Fruit fly (Drosophila melanogaster): ENCODE results near the gene CycY.

CycY gene

dm6 chr2L:11804228-11805044, 9.1 kb downstream of the CycY start (continued):
- TF ChIP-seq gce (GFP tag; IDR thresholded peaks at IDR 0.05) (no peak), CG11695 (GFP tag; IDR thresholded peaks at IDR 0.05) (0 out of 3 replicates have a peak, but pooled peaks have one; percentile 31), vnd (GFP tag; IDR thresholded peaks at IDR 0.05; ENCODE audit: partially characterized antibody) (no peak), Nf-YC (tag; optimal IDR thresholded peaks at IDR 0.05) (peak; percentile 66), wdn (GFP tag; IDR thresholded peaks at IDR 0.05) (no peak), psq (GFP tag; optimal IDR thresholded peaks at IDR 0.05) (peak; percentile 6), CG13287 (GFP tag; IDR thresholded peaks at IDR 0.05; ENCODE audit: partially characterized antibody) (no peak), Ptx1 (GFP tag; IDR thresholded peaks at IDR 0.05) (no peak), Adf1 (GFP tag; IDR thresholded peaks at IDR 0.05) (no peak), sug (tag; optimal IDR thresholded peaks at IDR 0.05) (no peak), ash1 (GFP tag; optimal IDR thresholded peaks at IDR 0.05) (no peak), oc (tag; optimal IDR thresholded peaks at IDR 0.05) (no peak), CG7357 (GFP tag; IDR thresholded peaks at IDR 0.05) (no peak), Xbp1 (GFP tag; optimal IDR thresholded peaks at IDR 0.05) (no peak), CG12769 (tag; optimal IDR thresholded peaks at IDR 0.05) (no peak), corto (GFP tag; optimal IDR thresholded peaks at IDR 0.05) (no peak), D (optimal IDR thresholded peaks at IDR 0.05) (no peak), D (GFP tag; optimal IDR thresholded peaks at IDR 0.05) (no peak), tna (GFP tag; IDR thresholded peaks at IDR 0.05; ENCODE audit: partially characterized antibody) (no peak), cg (GFP tag; optimal IDR thresholded peaks at IDR 0.05) (peak; percentile 33), CG7786 (GFP tag; optimal IDR thresholded peaks at IDR 0.05) (no peak), onecut (GFP tag; IDR thresholded peaks at IDR 0.05) (peak; percentile 88), sob (GFP tag; IDR thresholded peaks at IDR 0.05) (no peak), sisA (GFP tag; IDR thresholded peaks at IDR 0.05) (no peak), CG1233 (GFP tag; optimal IDR thresholded peaks at IDR 0.05) (no peak), CG14710 (tag; optimal IDR thresholded peaks at IDR 0.05) (no peak), fd96Cb (tag; optimal IDR thresholded peaks at IDR 0.05) (no peak), CG31388 (GFP tag; optimal IDR thresholded peaks at IDR 0.05) (no peak), eyg (GFP tag; optimal IDR thresholded peaks at IDR 0.05) (no peak), CG11085 (GFP tag; IDR thresholded peaks at IDR 0.05) (no peak), CG10274 (GFP tag; optimal IDR thresholded peaks at IDR 0.05) (no peak), CG7372 (GFP tag; IDR thresholded peaks at IDR 0.05) (no peak), CG9609 (GFP tag; optimal IDR thresholded peaks at IDR 0.05) (no peak), CG13775 (GFP tag; optimal IDR thresholded peaks at IDR 0.05) (no peak), PHDP (tag; optimal IDR thresholded peaks at IDR 0.05) (no peak), CG1647 (GFP tag; optimal IDR thresholded peaks at IDR 0.05) (no peak), CG42726 (GFP tag; IDR thresholded peaks at IDR 0.05; ENCODE audit: partially characterized antibody) (no peak), CG6813 (GFP tag; optimal IDR thresholded peaks at IDR 0.05) (no peak), Oaz (GFP tag; IDR thresholded peaks at IDR 0.05) (no peak), CG18476 (GFP tag; optimal IDR thresholded peaks at IDR 0.05) (no peak), CG10431 (GFP tag; optimal IDR thresholded peaks at IDR 0.05) (peak; percentile 15), NC2β (GFP tag; optimal IDR thresholded peaks at IDR 0.05) (no peak), fu2 (GFP tag; optimal IDR thresholded peaks at IDR 0.05) (no peak), Asciz (GFP tag; optimal IDR thresholded peaks at IDR 0.05) (no peak), sna (GFP tag; IDR thresholded peaks at IDR 0.05; ENCODE audit: partially characterized antibody) (no peak), CG10565 (GFP tag; optimal IDR thresholded peaks at IDR 0.05) (no peak), Awh (GFP tag; IDR thresholded peaks at IDR 0.05) (no peak), Deaf1 (tag; optimal IDR thresholded peaks at IDR 0.05) (peak; percentile 60), Hr39 (optimal IDR thresholded peaks at IDR 0.05) (peak; percentile 29), Med (GFP tag) (peak; percentile 59)

Data from whole organism, embryonic.